Worm (Caenorhabditis elegans) whole organism, early embryonic: Measurements from ENCODE around the gene ergi-1.

ENCODE experiments used
- aly-1 ChIP-seq: sonication (generic microtip); optimal IDR thresholded peaks from 2 replicates; lab custom pipeline; 2016; ENCODE audit warnings: missing genetic modification characterization, missing compliant biosample characterization
- ama-1 ChIP-seq: fragments of 150-350 bp; optimal IDR thresholded peaks from 2 replicates; lab custom pipeline; 2014
- ceh-13 ChIP-seq: fragments of 200-800 bp; sonication (Bioruptor generic); optimal IDR thresholded peaks from 2 replicates; lab custom pipeline; 2018; ENCODE audit warnings: mild to moderate bottlenecking, missing genetic modification characterization, missing compliant biosample characterization
- ets-7 ChIP-seq: sonication (generic microtip); optimal IDR thresholded peaks from 2 replicates; lab custom pipeline; 2016; ENCODE audit warnings: missing genotype, missing genetic modification characterization, missing compliant biosample characterization
- hmg-4 ChIP-seq: fragments of 200-800 bp; sonication (Bioruptor generic); optimal IDR thresholded peaks from 2 replicates; lab custom pipeline; 2018; ENCODE audit warnings: mild to moderate bottlenecking, missing genetic modification characterization, missing compliant biosample characterization
- pes-1 ChIP-seq: fragments of 200-800 bp; sonication (Bioruptor generic); IDR thresholded peaks from 2 replicates; pipeline ENCODE4 v1.3.6; 2022; ENCODE audit warnings: missing genetic modification reagents, missing genetic modification characterization, missing compliant biosample characterization
- sea-1 ChIP-seq: fragments of 200-800 bp; sonication (Bioruptor generic); conservative IDR thresholded peaks from 2 replicates; pipeline ENCODE4 v1.3.6; 2022; ENCODE audit warnings: missing genetic modification characterization, missing compliant biosample characterization
- tbx-11 ChIP-seq: fragments of 200-800 bp; sonication (Bioruptor generic); IDR thresholded peaks from 2 replicates; pipeline ENCODE4 v1.3.6; 2022; ENCODE audit warnings: missing genetic modification characterization, missing compliant biosample characterization

DNA sequence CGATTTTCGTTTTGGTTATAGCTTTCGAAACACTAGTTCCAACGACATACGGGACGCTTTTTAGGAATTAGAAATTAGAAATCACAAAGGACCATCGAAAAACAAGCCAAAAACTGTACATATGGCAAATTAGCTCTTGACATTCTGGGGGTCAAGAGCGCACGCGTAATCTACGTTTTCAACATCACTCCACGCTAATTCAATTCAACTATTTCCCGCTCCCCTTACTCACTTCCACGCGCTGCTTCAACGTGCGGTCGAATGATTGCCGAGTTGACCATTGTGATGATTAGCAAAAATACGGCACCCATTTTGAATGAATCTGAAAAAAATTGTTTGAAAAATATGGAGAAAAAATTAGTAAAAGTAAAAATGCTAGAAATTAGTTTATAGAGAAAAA, 10.5 kb upstream of the ergi-1 start:
- no peak for TF ChIP-seq tbx-11
- no peak for TF ChIP-seq hmg-4
- TF ChIP-seq pes-1 (GFP tag; lab: Robert Waterston, UW), result no peak
- no peak for TF ChIP-seq aly-1 (tag; lab: Kevin White, UChicago)
- TF ChIP-seq sea-1 (GFP tag; lab: Robert Waterston, UW), result no peak
- TF ChIP-seq ets-7 (tag; lab: Kevin White, UChicago), result no peak
- no peak for TF ChIP-seq ceh-13 (GFP tag; lab: Kevin White, UChicago)
- no peak for TF ChIP-seq ama-1 (lab: Kevin White, UChicago)
